Worm (Caenorhabditis elegans): ENCODE data around the gene nhr-210.

The nhr-210 gene

DNA sequence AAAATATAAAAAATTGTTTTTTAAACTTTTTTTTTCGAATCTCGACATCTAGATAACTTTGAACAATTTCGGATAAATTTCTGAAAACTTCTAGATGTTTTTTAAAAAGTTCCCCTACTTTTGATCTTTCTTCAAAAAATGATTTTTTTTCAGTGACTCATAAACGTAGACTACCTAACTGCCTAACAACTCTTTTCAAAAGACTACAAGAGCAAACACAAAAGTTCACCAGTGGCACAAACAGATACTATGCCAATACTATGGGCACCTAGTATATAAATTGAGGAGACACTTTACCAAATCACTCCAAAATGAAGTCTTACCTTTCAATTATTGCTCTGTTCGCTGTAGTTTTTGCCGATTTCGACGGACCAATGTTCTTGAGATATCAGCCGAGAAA lies 15.6 kb downstream of the nhr-210 start, which contains the start of gene srlf-35:
TSS of gene srlf-35 (plus strand) at position 301 of the 400 bp plus-strand sequence.
- TF ChIP-seq med-1 (GFP tag; optimal IDR thresholded peaks at IDR 0.05; ENCODE audit: insufficient read depth) (no peak), ztf-23 (GFP tag; IDR thresholded peaks at IDR 0.05) (no peak), cog-1 (tag; optimal IDR thresholded peaks at IDR 0.05) (no peak), ztf-29 (GFP tag; IDR thresholded peaks at IDR 0.05) (no peak), tab-1 (GFP tag; IDR thresholded peaks at IDR 0.05) (no peak), klf-2 (GFP tag; conservative IDR thresholded peaks at IDR 0.05) (no peak), ref-1 (GFP tag; conservative IDR thresholded peaks at IDR 0.05) (no peak), T22C8.4 (GFP tag; IDR thresholded peaks at IDR 0.05) (no peak), flt-1 (GFP tag; IDR thresholded peaks at IDR 0.05) (no peak)

DNA sequence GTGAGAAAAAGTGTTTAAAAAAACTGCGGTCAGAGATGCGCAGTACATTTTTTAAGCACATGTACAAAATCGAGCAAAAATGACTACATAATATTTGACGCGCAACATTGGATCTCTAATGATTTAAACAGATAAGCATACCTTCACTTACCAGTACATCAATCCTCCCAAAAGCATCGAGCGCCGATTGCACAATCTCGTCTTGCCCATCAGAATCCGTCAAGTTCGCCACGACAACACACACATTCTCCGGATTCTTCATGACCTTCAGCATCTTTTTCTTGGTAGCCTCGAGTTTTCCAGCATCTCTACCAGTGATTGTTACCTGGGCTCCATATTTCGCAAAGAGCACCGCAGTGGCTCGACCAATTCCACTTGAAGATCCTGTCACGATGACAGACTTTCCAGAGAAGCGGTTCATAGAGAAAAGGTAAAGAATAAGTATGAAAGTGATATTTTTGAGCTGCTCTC lies 16.5 kb downstream of the nhr-210 start, which contains the start of gene T01G6.10:
TSS of gene T01G6.10 (minus strand) at position 421 of the 471 bp plus-strand sequence.
- TF ChIP-seq cog-1 (tag; optimal IDR thresholded peaks at IDR 0.05) (no peak), tab-1 (GFP tag; IDR thresholded peaks at IDR 0.05) (no peak), ztf-29 (GFP tag; IDR thresholded peaks at IDR 0.05) (no peak), med-1 (GFP tag; optimal IDR thresholded peaks at IDR 0.05; ENCODE audit: insufficient read depth) (no peak), T22C8.4 (GFP tag; IDR thresholded peaks at IDR 0.05) (no peak), ztf-23 (GFP tag; IDR thresholded peaks at IDR 0.05) (no peak), ref-1 (GFP tag; conservative IDR thresholded peaks at IDR 0.05) (no peak), klf-2 (GFP tag; conservative IDR thresholded peaks at IDR 0.05) (no peak), flt-1 (GFP tag; IDR thresholded peaks at IDR 0.05) (no peak)

DNA sequence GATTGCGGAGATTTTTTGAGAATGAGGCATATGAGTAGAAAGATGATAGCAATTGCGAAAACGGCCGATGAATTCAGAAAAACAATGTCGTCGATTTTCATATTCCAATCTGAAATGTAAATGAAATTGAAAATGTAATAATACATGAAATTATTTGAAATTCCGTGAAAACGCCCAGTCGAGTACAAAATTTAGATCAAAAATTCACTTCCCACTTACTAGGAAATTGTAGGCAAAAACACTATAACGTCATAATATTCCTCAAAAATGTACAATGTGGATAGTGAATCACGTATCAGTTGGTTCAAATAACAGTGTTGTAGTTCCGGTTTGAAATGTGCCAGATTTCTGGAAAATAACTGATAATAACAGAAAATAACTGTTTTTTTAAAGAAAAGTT lies 18.1 kb downstream of the nhr-210 start, which contains the start of gene str-256:
TSS of gene str-256 (minus strand) at position 101 of the 400 bp plus-strand sequence.
- TF ChIP-seq ztf-29 (GFP tag; IDR thresholded peaks at IDR 0.05) (no peak), cog-1 (tag; optimal IDR thresholded peaks at IDR 0.05) (no peak), klf-2 (GFP tag; conservative IDR thresholded peaks at IDR 0.05) (no peak)

DNA sequence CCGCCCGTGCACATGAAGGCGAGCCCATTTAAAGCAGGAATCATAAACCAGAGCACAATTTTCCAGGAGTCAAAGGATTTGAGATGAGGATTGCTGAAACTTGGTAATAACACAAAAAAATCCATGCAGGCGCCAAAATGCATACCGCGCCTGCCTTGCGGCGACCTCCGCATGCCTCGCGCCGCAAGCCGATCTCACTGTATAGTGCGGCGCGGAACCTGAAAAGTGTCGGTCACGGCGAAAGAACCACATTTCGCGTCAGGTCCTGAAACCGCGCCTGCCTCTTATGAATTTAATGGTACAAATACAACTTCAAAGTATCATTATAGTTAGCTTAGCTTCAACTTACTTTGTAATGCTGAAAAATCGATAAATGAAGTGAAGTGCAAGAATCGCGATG lies 18.8 kb downstream of the nhr-210 start:
- TF ChIP-seq ztf-29 (GFP tag; IDR thresholded peaks at IDR 0.05) (no peak), med-1 (GFP tag; optimal IDR thresholded peaks at IDR 0.05; ENCODE audit: insufficient read depth) (no peak), ztf-23 (GFP tag; IDR thresholded peaks at IDR 0.05) (no peak), flt-1 (GFP tag; IDR thresholded peaks at IDR 0.05) (no peak), klf-2 (GFP tag; conservative IDR thresholded peaks at IDR 0.05) (no peak), cog-1 (tag; optimal IDR thresholded peaks at IDR 0.05) (no peak), tab-1 (GFP tag; IDR thresholded peaks at IDR 0.05) (no peak), ref-1 (GFP tag; conservative IDR thresholded peaks at IDR 0.05) (no peak), T22C8.4 (GFP tag; IDR thresholded peaks at IDR 0.05) (no peak)

DNA sequence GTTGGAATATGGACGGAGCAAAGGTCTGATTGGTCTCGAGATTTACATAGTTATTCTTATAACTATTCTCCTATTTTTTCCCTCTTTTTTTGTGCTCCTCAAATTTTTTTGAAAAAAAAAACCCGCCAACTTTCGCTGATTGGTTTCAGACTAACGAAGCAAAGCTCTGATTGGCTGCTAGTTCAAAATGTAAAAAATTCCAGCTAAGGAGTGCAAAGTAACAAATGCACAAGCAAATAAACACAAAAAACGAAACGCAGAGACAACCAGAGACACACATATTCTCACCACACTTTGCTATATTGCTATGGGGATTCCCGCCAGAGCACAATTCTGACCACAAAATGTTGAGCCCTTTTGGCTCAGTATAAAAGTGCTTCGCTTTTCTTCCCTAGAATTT lies 21.9 kb downstream of the nhr-210 start, which contains the start of gene T01G6.1:
TSS of gene T01G6.1 (plus strand) at position 301 of the 400 bp plus-strand sequence.
- TF ChIP-seq ztf-23 (GFP tag; IDR thresholded peaks at IDR 0.05) (no peak), T22C8.4 (GFP tag; IDR thresholded peaks at IDR 0.05) (no peak), klf-2 (GFP tag; conservative IDR thresholded peaks at IDR 0.05) (no peak)

DNA sequence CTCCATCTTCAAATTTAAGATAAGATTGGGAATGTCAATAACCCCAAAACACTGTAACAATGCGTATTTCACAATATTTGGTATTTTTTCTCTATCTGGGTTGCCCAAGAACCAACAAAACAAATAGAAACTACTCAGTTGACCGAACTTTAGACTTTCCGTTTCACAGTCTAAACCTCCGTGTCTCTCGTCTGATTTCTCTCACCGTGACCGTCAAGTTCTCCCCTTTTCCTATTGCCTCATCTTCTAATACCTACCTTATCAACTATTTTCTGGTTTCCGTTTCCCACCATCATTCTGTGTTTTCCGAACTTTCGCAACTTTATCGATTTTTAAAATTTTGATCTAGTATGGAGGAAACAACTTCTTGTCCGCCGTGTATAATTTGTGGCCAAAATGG lies 25.1 kb downstream of the nhr-210 start, which contains the start of gene nhr-131:
TSS of gene nhr-131 (plus strand) at position 87 of the 400 bp plus-strand sequence.
- no peak for TF ChIP-seq ztf-29 (GFP tag; IDR thresholded peaks at IDR 0.05)
- TF ChIP-seq T22C8.4 (GFP tag; IDR thresholded peaks at IDR 0.05) = 0 out of 2 replicates have a peak, but pooled peaks have one; percentile 29

DNA sequence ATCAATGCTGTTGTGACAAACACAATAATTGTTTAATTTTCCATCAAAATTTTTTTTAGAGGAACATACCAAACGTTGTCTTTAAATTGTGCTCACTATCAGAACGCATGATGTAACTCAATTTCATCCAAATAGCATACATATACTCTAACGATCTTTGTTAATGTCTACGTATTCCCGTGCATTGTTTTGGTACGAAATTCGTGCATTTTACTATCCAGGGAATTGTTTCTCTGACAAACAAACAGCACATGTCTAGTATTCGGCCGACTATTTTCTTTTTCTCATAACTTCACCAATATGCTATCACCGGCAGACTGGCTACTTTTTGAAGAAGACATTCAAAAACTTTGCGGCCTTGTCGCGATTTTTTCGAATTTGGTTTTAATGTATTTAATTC lies 27.9 kb downstream of the nhr-210 start, which contains the start of gene str-196:
TSS of gene str-196 (plus strand) at position 301 of the 400 bp plus-strand sequence.
- TF ChIP-seq klf-2 (GFP tag; conservative IDR thresholded peaks at IDR 0.05) (no peak), T22C8.4 (GFP tag; IDR thresholded peaks at IDR 0.05) (no peak), ztf-29 (GFP tag; IDR thresholded peaks at IDR 0.05) (no peak)

DNA sequence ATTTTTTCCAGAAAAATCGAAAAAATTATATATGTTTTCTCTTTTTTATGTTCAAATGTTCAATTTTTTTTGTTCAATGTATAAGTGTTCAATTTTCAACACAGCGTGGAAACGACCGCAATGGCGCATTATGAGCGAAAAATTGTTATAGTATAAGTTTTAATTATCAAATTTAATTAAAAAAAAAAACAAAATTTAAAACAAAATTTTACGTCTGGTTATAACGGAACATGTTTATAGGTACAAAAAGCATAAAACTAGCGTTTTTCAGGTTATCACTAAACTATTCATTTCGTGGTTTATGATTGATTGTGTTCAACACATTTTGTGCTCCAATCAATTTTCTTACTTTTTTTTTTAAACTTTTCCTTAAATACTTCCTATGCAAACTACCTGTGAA lies 30.0 kb downstream of the nhr-210 start, which contains the start of gene nhr-106:
TSS of gene nhr-106 (plus strand) at position 301 of the 400 bp plus-strand sequence.
- TF ChIP-seq flt-1 (GFP tag; IDR thresholded peaks at IDR 0.05) = no peak
- no peak for TF ChIP-seq ztf-29 (GFP tag; IDR thresholded peaks at IDR 0.05)
- no peak for TF ChIP-seq ref-1 (GFP tag; conservative IDR thresholded peaks at IDR 0.05)
- TF ChIP-seq ztf-23 (GFP tag; IDR thresholded peaks at IDR 0.05) = no peak
- no peak for TF ChIP-seq klf-2 (GFP tag; conservative IDR thresholded peaks at IDR 0.05)
- no peak for TF ChIP-seq T22C8.4 (GFP tag; IDR thresholded peaks at IDR 0.05)
- no peak for TF ChIP-seq med-1 (GFP tag; optimal IDR thresholded peaks at IDR 0.05; ENCODE audit: insufficient read depth)
- no peak for TF ChIP-seq tab-1 (GFP tag; IDR thresholded peaks at IDR 0.05)
- no peak for TF ChIP-seq cog-1 (tag; optimal IDR thresholded peaks at IDR 0.05)

DNA sequence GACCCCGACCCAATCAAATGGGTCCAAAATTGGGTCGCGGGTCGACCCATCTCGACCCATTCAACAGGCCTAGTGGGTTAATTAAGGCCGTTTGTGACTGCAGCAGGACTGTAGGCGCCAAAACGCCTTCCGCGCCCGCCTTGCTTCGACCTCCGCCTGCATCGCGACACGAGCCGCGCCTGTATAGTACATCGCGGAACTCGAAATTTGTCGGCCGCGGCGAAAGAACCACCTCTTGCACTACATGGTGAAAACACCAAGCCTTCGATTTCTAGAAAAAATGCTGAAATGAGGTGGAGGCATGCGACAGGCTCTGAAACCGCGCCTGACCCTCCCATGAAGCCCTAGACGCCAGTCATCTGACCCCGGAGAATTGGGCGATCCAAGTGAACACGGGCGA lies 31.4 kb downstream of the nhr-210 start:
- TF ChIP-seq T22C8.4 (GFP tag; IDR thresholded peaks at IDR 0.05) (no peak), cog-1 (tag; optimal IDR thresholded peaks at IDR 0.05) (no peak), flt-1 (GFP tag; IDR thresholded peaks at IDR 0.05) (no peak), med-1 (GFP tag; optimal IDR thresholded peaks at IDR 0.05; ENCODE audit: insufficient read depth) (no peak), tab-1 (GFP tag; IDR thresholded peaks at IDR 0.05) (no peak), ztf-23 (GFP tag; IDR thresholded peaks at IDR 0.05) (no peak), klf-2 (GFP tag; conservative IDR thresholded peaks at IDR 0.05) (no peak), ref-1 (GFP tag; conservative IDR thresholded peaks at IDR 0.05) (no peak), ztf-29 (GFP tag; IDR thresholded peaks at IDR 0.05) (no peak)

DNA sequence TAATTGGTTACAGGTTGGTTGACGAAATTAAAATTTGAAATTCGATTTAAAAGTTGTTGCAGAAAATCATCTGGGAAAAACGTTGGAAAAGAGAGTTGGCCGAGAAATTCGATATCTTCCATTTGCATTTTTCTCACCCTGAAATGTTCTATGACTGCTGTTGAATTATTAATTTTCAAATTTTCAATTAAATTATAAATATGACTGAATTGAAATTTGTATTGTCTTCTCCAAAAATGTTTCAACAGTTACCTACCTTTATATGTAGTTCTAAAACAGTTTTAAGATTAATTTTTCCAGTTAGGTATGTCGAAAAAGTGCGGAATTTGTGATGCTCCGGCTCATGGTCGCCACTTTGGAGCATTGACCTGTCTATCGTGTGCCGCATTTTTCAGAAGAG lies 32.7 kb downstream of the nhr-210 start, which contains the start of gene nhr-211:
TSS of gene nhr-211 (plus strand) at position 301 of the 400 bp plus-strand sequence.
- TF ChIP-seq ztf-23 (GFP tag; IDR thresholded peaks at IDR 0.05) (no peak), med-1 (GFP tag; optimal IDR thresholded peaks at IDR 0.05; ENCODE audit: insufficient read depth) (no peak), klf-2 (GFP tag; conservative IDR thresholded peaks at IDR 0.05) (no peak), flt-1 (GFP tag; IDR thresholded peaks at IDR 0.05) (no peak)
